Fruit fly (Drosophila melanogaster) whole organism, embryonic: ENCODE results near the gene mgr.
A peak's percentile ranks its signal among the peaks of the same experiment; 100 is the strongest.

Experiments used
- Bgb ChIP-seq: fragments of 200-800 bp; sonication (Bioruptor generic); IDR thresholded peaks from 2 replicates; pipeline ENCODE4 v1.3.6; 2022; ENCODE audit warnings: missing biosample characterization, missing genetic modification characterization; ENCODE audit not compliant: partially characterized antibody
- CG1024 ChIP-seq: fragments of 200-800 bp; sonication (Bioruptor generic); IDR thresholded peaks from 2 replicates; pipeline ENCODE4 v1.3.6; 2022; ENCODE audit warnings: missing biosample characterization, missing genetic modification characterization
- CG1233 ChIP-seq: fragments of 200-800 bp; sonication (Bioruptor generic); optimal IDR thresholded peaks from 4 replicates; lab custom pipeline; 2018; ENCODE audit warnings: missing biosample characterization, mild to moderate bottlenecking, missing genetic modification characterization
- CG15696 ChIP-seq: fragments of 200-800 bp; sonication (Bioruptor generic); optimal IDR thresholded peaks from 2 replicates; lab custom pipeline; 2019; ENCODE audit warnings: missing biosample characterization, mild to moderate bottlenecking, missing genetic modification characterization, moderate library complexity
- CG18476 ChIP-seq: fragments of 200-800 bp; sonication (Bioruptor generic); optimal IDR thresholded peaks from 2 replicates; lab custom pipeline; 2016; ENCODE audit warnings: missing biosample characterization, mild to moderate bottlenecking, missing genetic modification characterization
- CG2129 ChIP-seq: fragments of 200-800 bp; sonication (Bioruptor generic); IDR thresholded peaks from 2 replicates; pipeline ENCODE4 v1.3.6; 2022; ENCODE audit warnings: missing biosample characterization, missing genetic modification characterization; ENCODE audit not compliant: partially characterized antibody
- CG2199 ChIP-seq: fragments of 200-800 bp; sonication (Bioruptor generic); IDR thresholded peaks from 3 replicates; pipeline ENCODE4 v1.3.6; 2022; ENCODE audit warnings: missing biosample characterization, missing genetic modification characterization
- CG2875 ChIP-seq: fragments of 200-800 bp; sonication (Bioruptor generic); optimal IDR thresholded peaks from 2 replicates; lab custom pipeline; 2017; ENCODE audit warnings: missing biosample characterization, mild to moderate bottlenecking, missing genetic modification characterization, missing genetic modification reagents
- CG2889 ChIP-seq: fragments of 200-800 bp; sonication (Bioruptor generic); IDR thresholded peaks from 3 replicates; pipeline ENCODE4 v1.3.6; 2022; ENCODE audit warnings: missing biosample characterization, missing genetic modification characterization
- CG3281 ChIP-seq: fragments of 200-800 bp; sonication (Bioruptor generic); optimal IDR thresholded peaks from 3 replicates; lab custom pipeline; 2017; ENCODE audit warnings: missing biosample characterization, mild to moderate bottlenecking, missing genetic modification characterization
- CG3995 ChIP-seq: fragments of 200-800 bp; sonication (Bioruptor generic); optimal IDR thresholded peaks from 3 replicates; lab custom pipeline; 2016; ENCODE audit warnings: missing biosample characterization, missing genetic modification characterization
- CG6765 ChIP-seq: fragments of 200-800 bp; sonication (Bioruptor generic); optimal IDR thresholded peaks from 3 replicates; lab custom pipeline; 2017; ENCODE audit warnings: missing biosample characterization, mild to moderate bottlenecking, missing genetic modification characterization
- CG7271 ChIP-seq: fragments of 200-800 bp; sonication (Bioruptor generic); optimal IDR thresholded peaks from 2 replicates; lab custom pipeline; 2018; ENCODE audit warnings: missing biosample characterization, mild to moderate bottlenecking, missing genetic modification characterization, moderate library complexity
- CG7786 ChIP-seq: fragments of 200-800 bp; sonication (Bioruptor generic); optimal IDR thresholded peaks from 2 replicates; lab custom pipeline; 2016; ENCODE audit warnings: missing biosample characterization, missing genetic modification characterization
- CG7963 ChIP-seq: fragments of 200-800 bp; sonication (Bioruptor generic); IDR thresholded peaks from 3 replicates; pipeline ENCODE4 v1.3.6; 2022; ENCODE audit warnings: missing biosample characterization, missing genetic modification characterization; ENCODE audit not compliant: partially characterized antibody
- CG7987 ChIP-seq: fragments of 200-800 bp; sonication (Bioruptor generic); optimal IDR thresholded peaks from 2 replicates; lab custom pipeline; 2018; ENCODE audit warnings: missing biosample characterization, mild to moderate bottlenecking, missing genetic modification characterization, moderate library complexity
- CG8359 ChIP-seq: fragments of 200-800 bp; sonication (Bioruptor generic); optimal IDR thresholded peaks from 2 replicates; lab custom pipeline; 2017; ENCODE audit warnings: missing biosample characterization, mild to moderate bottlenecking, missing genetic modification characterization, borderline replicate concordance
- CkIIα-i1 ChIP-seq: fragments of 200-800 bp; sonication (Bioruptor generic); IDR thresholded peaks from 2 replicates; pipeline ENCODE4 v1.3.6; 2022; ENCODE audit warnings: missing biosample characterization, missing genetic modification characterization
- CrebB ChIP-seq: fragments of 200-800 bp; sonication (Bioruptor generic); optimal IDR thresholded peaks from 3 replicates; lab custom pipeline; 2018; ENCODE audit warnings: missing biosample characterization, mild to moderate bottlenecking, missing genetic modification characterization
- Dll ChIP-seq: fragments of 200-800 bp; sonication (Bioruptor generic); IDR thresholded peaks from 4 replicates; pipeline ENCODE4 v1.3.6; 2022; ENCODE audit warnings: missing biosample characterization, missing genetic modification characterization; ENCODE audit not compliant: partially characterized antibody
- Eip74EF ChIP-seq, 2 experiments: fragments of 200-800 bp in 1 of 2; fragments of >200 bp in 1 of 2; sonication (Bioruptor generic) in 1 of 2; optimal IDR thresholded peaks; 2 replicates each; lab custom pipeline; 2017 to 2019; ENCODE audit warnings: missing biosample characterization in 2 of 2, missing genetic modification characterization in 2 of 2, mild to moderate bottlenecking in 1 of 2, moderate library complexity in 1 of 2
- Ets97D ChIP-seq: fragments of 200-800 bp; sonication (Bioruptor generic); optimal IDR thresholded peaks from 3 replicates; lab custom pipeline; 2016; ENCODE audit warnings: missing biosample characterization, missing genetic modification characterization
- Hsf ChIP-seq: fragments of 200-800 bp; sonication (Bioruptor generic); optimal IDR thresholded peaks from 3 replicates; lab custom pipeline; 2016; ENCODE audit warnings: missing biosample characterization, missing genetic modification characterization
- Jarid2 ChIP-seq: fragments of 200-800 bp; sonication (Bioruptor generic); optimal IDR thresholded peaks from 3 replicates; lab custom pipeline; 2017; ENCODE audit warnings: mild to moderate bottlenecking, missing biosample characterization, missing genetic modification reagents, missing genetic modification characterization
- NC2α ChIP-seq: fragments of 200-800 bp; sonication (Bioruptor generic); optimal IDR thresholded peaks from 2 replicates; lab custom pipeline; 2016; ENCODE audit warnings: missing biosample characterization, missing genetic modification characterization
- Nf-YB ChIP-seq: fragments of 200-800 bp; sonication (Bioruptor generic); optimal IDR thresholded peaks from 3 replicates; lab custom pipeline; 2019; ENCODE audit warnings: missing biosample characterization, mild to moderate bottlenecking, missing genetic modification characterization, moderate library complexity
- Pdp1 ChIP-seq, 2 experiments: fragments of 200-800 bp; sonication (Bioruptor generic); optimal IDR thresholded peaks; 3 replicates each; lab custom pipeline; 2016; ENCODE audit warnings: missing biosample characterization in 2 of 2, missing genetic modification characterization in 2 of 2, mild to moderate bottlenecking in 1 of 2, moderate library complexity in 1 of 2
- Sox102F ChIP-seq: fragments of 200-800 bp; sonication (Bioruptor generic); optimal IDR thresholded peaks from 2 replicates; lab custom pipeline; 2018; ENCODE audit warnings: missing biosample characterization, mild to moderate bottlenecking, missing genetic modification characterization, moderate library complexity
- Tbp ChIP-seq: fragments of >200 bp; optimal IDR thresholded peaks from 2 replicates; lab custom pipeline; 2018; ENCODE audit warnings: missing biosample characterization, missing genetic modification characterization
- ab ChIP-seq: fragments of 200-800 bp; sonication (Bioruptor generic); optimal IDR thresholded peaks from 2 replicates; lab custom pipeline; 2016; ENCODE audit warnings: missing biosample characterization, missing genetic modification characterization
- az2 ChIP-seq: fragments of 200-800 bp; sonication (Bioruptor generic); optimal IDR thresholded peaks from 3 replicates; lab custom pipeline; 2016; ENCODE audit warnings: missing biosample characterization, missing genetic modification characterization
- bowl ChIP-seq: fragments of 200-800 bp; sonication (Bioruptor generic); IDR thresholded peaks from 2 replicates; pipeline ENCODE4 v1.3.6; 2022; ENCODE audit warnings: missing biosample characterization, missing genetic modification characterization
- cad ChIP-seq: fragments of >200 bp; optimal IDR thresholded peaks from 2 replicates; lab custom pipeline; 2017; ENCODE audit warnings: missing biosample characterization, missing genetic modification characterization
- corto ChIP-seq: fragments of 200-800 bp; sonication (Bioruptor generic); optimal IDR thresholded peaks from 2 replicates; lab custom pipeline; 2016; ENCODE audit warnings: missing biosample characterization, mild to moderate bottlenecking, missing genetic modification characterization, moderate library complexity
- danr ChIP-seq: fragments of 200-800 bp; sonication (Bioruptor generic); IDR thresholded peaks from 2 replicates; pipeline ENCODE4 v1.3.6; 2022; ENCODE audit warnings: missing biosample characterization, missing genetic modification characterization
- dimm ChIP-seq: fragments of 200-800 bp; sonication (Bioruptor generic); IDR thresholded peaks from 2 replicates; pipeline ENCODE4 v1.3.6; 2022; ENCODE audit warnings: missing biosample characterization, missing genetic modification characterization
- dysf ChIP-seq: fragments of 200-800 bp; sonication (Bioruptor generic); IDR thresholded peaks from 3 replicates; pipeline ENCODE4 v1.3.6; 2022; ENCODE audit warnings: missing biosample characterization, missing genetic modification characterization
- gfzf ChIP-seq: fragments of 200-800 bp; sonication (Bioruptor generic); optimal IDR thresholded peaks from 2 replicates; lab custom pipeline; 2016; ENCODE audit warnings: missing biosample characterization, mild to moderate bottlenecking, missing genetic modification characterization, moderate library complexity
- gsb ChIP-seq: fragments of 200-800 bp; sonication (Bioruptor generic); IDR thresholded peaks from 2 replicates; pipeline ENCODE4 v1.3.6; 2022; ENCODE audit warnings: missing biosample characterization, missing genetic modification characterization
- hkb ChIP-seq, 2 experiments: fragments of 200-800 bp in 1 of 2; fragments of >200 bp in 1 of 2; sonication (Bioruptor generic) in 1 of 2; IDR thresholded peaks in 1 of 2; optimal IDR thresholded peaks in 1 of 2; 2 replicates each; pipeline versions ENCODE4 v1.3.6 to Lab custom; 2017 to 2022; ENCODE audit warnings: missing biosample characterization in 1 of 2, missing genetic modification characterization in 1 of 2
- maf-S ChIP-seq: fragments of 200-800 bp; sonication (Bioruptor generic); optimal IDR thresholded peaks from 2 replicates; lab custom pipeline; 2016; ENCODE audit warnings: missing biosample characterization, missing genetic modification characterization
- phol ChIP-seq: fragments of 200-800 bp; sonication (Bioruptor generic); optimal IDR thresholded peaks from 3 replicates; lab custom pipeline; 2018; ENCODE audit warnings: missing biosample characterization, mild to moderate bottlenecking, missing genetic modification characterization, moderate library complexity
- pita ChIP-seq: fragments of 200-800 bp; sonication (Bioruptor generic); optimal IDR thresholded peaks from 2 replicates; lab custom pipeline; 2017; ENCODE audit warnings: missing biosample characterization, mild to moderate bottlenecking, missing genetic modification characterization
- slbo ChIP-seq: fragments of 200-800 bp; sonication (Bioruptor generic); IDR thresholded peaks from 2 replicates; pipeline ENCODE4 v1.3.6; 2022; ENCODE audit warnings: missing biosample characterization, missing genetic modification characterization
- sqz ChIP-seq: fragments of 200-800 bp; sonication (Bioruptor generic); optimal IDR thresholded peaks from 3 replicates; lab custom pipeline; 2018; ENCODE audit warnings: missing biosample characterization, mild to moderate bottlenecking, missing genetic modification characterization
- stc ChIP-seq: fragments of 200-800 bp; sonication (Bioruptor generic); IDR thresholded peaks from 2 replicates; pipeline ENCODE4 v1.3.6; 2022; ENCODE audit warnings: missing biosample characterization, missing genetic modification characterization
- tgo ChIP-seq: fragments of 200-800 bp; sonication (Bioruptor generic); IDR thresholded peaks from 3 replicates; pipeline ENCODE4 v1.3.6; 2022; ENCODE audit warnings: missing biosample characterization, missing genetic modification characterization
- trem ChIP-seq: fragments of 200-800 bp; optimal IDR thresholded peaks from 3 replicates; lab custom pipeline; 2019; ENCODE audit warnings: missing biosample characterization, mild to moderate bottlenecking, missing genetic modification characterization, moderate library complexity
- usp ChIP-seq: fragments of >200 bp; optimal IDR thresholded peaks from 2 replicates; lab custom pipeline; 2017; ENCODE audit warnings: missing biosample characterization, missing genetic modification characterization

Gene mgr

dm6 chr3R:11431395-11431977 is 21.8 kb upstream of the mgr start, which contains the start of the genes RpL24-like and CG5276 (continued):
- TF ChIP-seq CG18476 (GFP tag; lab: Kevin White, UChicago) (no peak), CG6765 (no peak), Bgb (GFP tag; lab: Robert Waterston, UW) (no peak; the same call in 1 of the 2 replicates), phol (tag; lab: Kevin White, UChicago) (peak; percentile 58), CG2129 (0 out of 2 replicates have a peak, but pooled peaks have one; percentile 16), Tbp (GFP tag; lab: Kevin White, UChicago) (peak; percentile 76), bowl (GFP tag; lab: Robert Waterston, UW) (no peak), dimm (GFP tag; lab: Robert Waterston, UW) (no peak), usp (GFP tag; lab: Kevin White, UChicago) (no peak), Pdp1 (GFP tag; optimal IDR thresholded peaks at IDR 0.05; lab: Kevin White, UChicago) (peak in 1 of 2 experiments; percentile 37), CG2875 (GFP tag; lab: Kevin White, UChicago) (no peak), dysf (GFP tag; lab: Robert Waterston, UW) (no peak), CG8359 (GFP tag; lab: Kevin White, UChicago) (no peak), Dll (peak; percentile 77), az2 (GFP tag; lab: Kevin White, UChicago) (no peak), CG2889 (GFP tag; lab: Robert Waterston, UW) (no peak), pita (GFP tag; lab: Kevin White, UChicago) (no peak), CrebB (tag; lab: Kevin White, UChicago) (peak; percentile 26), CG3281 (GFP tag; lab: Kevin White, UChicago) (no peak), stc (GFP tag; lab: Robert Waterston, UW) (no peak), NC2α (GFP tag; lab: Kevin White, UChicago) (no peak), Ets97D (peak; percentile 59), CG7271 (tag; lab: Kevin White, UChicago) (no peak), tgo (GFP tag; lab: Robert Waterston, UW) (no peak), sqz (GFP tag; lab: Kevin White, UChicago) (no peak), slbo (no peak), hkb (optimal IDR thresholded peaks at IDR 0.05; lab: Kevin White, UChicago) (peak; percentile 68), hkb (GFP tag; IDR thresholded peaks at IDR 0.05; lab: Robert Waterston, UW) (no peak), CG7987 (GFP tag; lab: Kevin White, UChicago) (no peak), CG1233 (GFP tag; lab: Kevin White, UChicago) (peak; percentile 35), CG7786 (no peak), CG2199 (GFP tag; lab: Robert Waterston, UW) (no peak), Jarid2 (GFP tag; lab: Kevin White, UChicago) (no peak), cad (no peak), ab (GFP tag; lab: Kevin White, UChicago) (no peak), maf-S (GFP tag; lab: Kevin White, UChicago) (no peak), Sox102F (GFP tag; lab: Kevin White, UChicago) (no peak), CG3995 (GFP tag; lab: Kevin White, UChicago) (peak; percentile 28), CG7963 (GFP tag; lab: Robert Waterston, UW) (0 out of 3 replicates have a peak, but pooled peaks have one; percentile 12), danr (GFP tag; lab: Robert Waterston, UW) (no peak), Hsf (GFP tag; lab: Kevin White, UChicago) (no peak), CG1024 (no peak), CG15696 (peak; percentile 11), corto (GFP tag; lab: Kevin White, UChicago) (no peak), CkIIα-i1 (GFP tag; lab: Robert Waterston, UW) (no peak), Nf-YB (GFP tag; lab: Kevin White, UChicago) (peak; percentile 9), Eip74EF (GFP tag; optimal IDR thresholded peaks at IDR 0.05; lab: Kevin White, UChicago) (no peak), gfzf (GFP tag; lab: Kevin White, UChicago) (peak; percentile 74), trem (peak; percentile 80), gsb (no peak)
